Worm (Caenorhabditis elegans): ENCODE results near the gene Y27F2A.8.

DNA sequence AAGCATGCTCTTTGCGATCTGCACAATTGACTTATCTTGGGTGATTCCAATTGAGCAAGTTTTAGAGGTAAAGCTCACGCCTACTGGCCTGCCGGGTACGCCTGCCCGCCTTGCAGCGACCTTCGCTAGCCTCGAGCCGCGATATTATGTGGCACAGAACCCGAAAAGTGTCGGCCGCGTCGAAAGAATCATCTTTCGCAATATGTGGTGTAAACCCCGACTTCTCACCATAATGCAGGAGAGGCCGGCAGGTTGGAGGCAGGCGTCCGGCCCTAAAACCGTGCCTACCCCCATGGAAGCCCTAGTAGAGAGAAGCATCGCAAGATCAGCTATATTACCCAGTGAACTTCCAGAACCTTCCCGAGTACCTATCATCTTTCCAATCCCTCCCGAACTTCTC lies 2.3 kb downstream of the Y27F2A.8 start:
- TF ChIP-seq pes-1 (GFP tag; IDR thresholded peaks at IDR 0.05), result no peak
- no peak for TF ChIP-seq hmg-4 (GFP tag; optimal IDR thresholded peaks at IDR 0.05)
- no peak for TF ChIP-seq aly-1 (tag; optimal IDR thresholded peaks at IDR 0.05)
- no peak for TF ChIP-seq ama-1 (optimal IDR thresholded peaks at IDR 0.05)
- TF ChIP-seq flt-1 (GFP tag; IDR thresholded peaks at IDR 0.05), result no peak
- no peak for TF ChIP-seq tra-4 (tag; optimal IDR thresholded peaks at IDR 0.05)
- no peak for TF ChIP-seq B0310.2 (tag; optimal IDR thresholded peaks at IDR 0.05)
- TF ChIP-seq scrt-1 (GFP tag; IDR thresholded peaks at IDR 0.05), result no peak

All from whole organism, early embryonic.